Fruit fly (Drosophila melanogaster) whole organism, embryonic: ENCODE measurements around the gene CG8814.

Source experiments
- Awh ChIP-seq: fragments of 200-800 bp; sonication (Bioruptor generic); IDR thresholded peaks from 2 replicates; pipeline ENCODE4, ENCODE4 v1.3.6; 2022; ENCODE audit warnings: missing biosample characterization, missing genetic modification characterization
- B-H2 ChIP-seq: fragments of 200-800 bp; sonication (Bioruptor generic); optimal IDR thresholded peaks from 2 replicates; lab custom pipeline; 2018; ENCODE audit warnings: missing biosample characterization, mild to moderate bottlenecking, missing genetic modification characterization
- CG11504 ChIP-seq: fragments of 200-800 bp; sonication (Bioruptor generic); optimal IDR thresholded peaks from 3 replicates; lab custom pipeline; 2019; ENCODE audit warnings: missing biosample characterization, mild to moderate bottlenecking, missing genetic modification characterization, moderate library complexity
- CG13775 ChIP-seq: fragments of 200-800 bp; sonication (Bioruptor generic); optimal IDR thresholded peaks from 3 replicates; lab custom pipeline; 2017; ENCODE audit warnings: missing biosample characterization, mild to moderate bottlenecking, missing genetic modification characterization
- CG14667 ChIP-seq: fragments of 200-800 bp; sonication (Bioruptor generic); IDR thresholded peaks from 2 replicates; pipeline ENCODE4 v1.3.6; 2022; ENCODE audit warnings: missing biosample characterization, missing genetic modification characterization
- CG15601 ChIP-seq: fragments of 200-800 bp; sonication (Bioruptor generic); optimal IDR thresholded peaks from 3 replicates; lab custom pipeline; 2019; ENCODE audit warnings: missing biosample characterization, mild to moderate bottlenecking, missing genetic modification characterization, moderate library complexity
- CG18011 ChIP-seq: fragments of 200-800 bp; sonication (Bioruptor generic); optimal IDR thresholded peaks from 2 replicates; lab custom pipeline; 2017; ENCODE audit warnings: missing biosample characterization, missing genetic modification characterization, mild to moderate bottlenecking, moderate library complexity, missing genotype
- CG18764 ChIP-seq: fragments of 200-800 bp; sonication (Bioruptor generic); optimal IDR thresholded peaks from 3 replicates; lab custom pipeline; 2016; ENCODE audit warnings: missing biosample characterization, missing genetic modification characterization
- CG3065 ChIP-seq: fragments of 200-800 bp; sonication (Bioruptor generic); optimal IDR thresholded peaks from 2 replicates; lab custom pipeline; 2016; ENCODE audit warnings: missing biosample characterization, missing genetic modification characterization
- CG34224 ChIP-seq: fragments of 200-800 bp; sonication (Bioruptor generic); IDR thresholded peaks from 3 replicates; pipeline ENCODE4 v1.3.6; 2022; ENCODE audit warnings: missing biosample characterization, missing genetic modification characterization; ENCODE audit not compliant: partially characterized antibody
- CG43689 ChIP-seq: fragments of 200-800 bp; sonication (Bioruptor generic); IDR thresholded peaks from 2 replicates; pipeline ENCODE4 v1.3.6; 2022; ENCODE audit warnings: missing biosample characterization, missing genetic modification characterization
- CG5180 ChIP-seq: fragments of 200-800 bp; sonication (Bioruptor generic); optimal IDR thresholded peaks from 3 replicates; lab custom pipeline; 2017; ENCODE audit warnings: missing biosample characterization, missing genetic modification characterization, mild to moderate bottlenecking, moderate library complexity, missing genetic modification reagents
- CG6654 ChIP-seq: fragments of 200-800 bp; sonication (Bioruptor generic); optimal IDR thresholded peaks from 2 replicates; lab custom pipeline; 2017; ENCODE audit warnings: missing biosample characterization, mild to moderate bottlenecking, missing genetic modification characterization
- CTCF ChIP-seq: fragments of 200-800 bp; sonication (Bioruptor generic); optimal IDR thresholded peaks from 2 replicates; lab custom pipeline; 2017; ENCODE audit warnings: missing biosample characterization, mild to moderate bottlenecking, missing genetic modification characterization, moderate library complexity
- Dbx ChIP-seq: fragments of 200-800 bp; sonication (Bioruptor generic); IDR thresholded peaks from 3 replicates; pipeline ENCODE4 v1.3.6; 2022; ENCODE audit warnings: missing biosample characterization, missing genetic modification characterization
- E2f2 ChIP-seq: fragments of 200-800 bp; sonication (Bioruptor generic); IDR thresholded peaks from 2 replicates; pipeline ENCODE4 v1.3.6; 2022; ENCODE audit warnings: missing biosample characterization, missing genetic modification characterization
- Ets65A ChIP-seq: fragments of 200-800 bp; sonication (Bioruptor generic); peaks from one replicate; lab custom pipeline; 2016; ENCODE audit warnings: missing biosample characterization, missing genetic modification characterization
- Fer2 ChIP-seq: fragments of 200-800 bp; sonication (Bioruptor generic); optimal IDR thresholded peaks from 2 replicates; lab custom pipeline; 2018; ENCODE audit warnings: missing biosample characterization, mild to moderate bottlenecking, missing genetic modification characterization, moderate library complexity
- HHEX ChIP-seq: fragments of 200-800 bp; sonication (Bioruptor generic); optimal IDR thresholded peaks from 3 replicates; lab custom pipeline; 2017; ENCODE audit warnings: missing biosample characterization, mild to moderate bottlenecking, missing genetic modification characterization, missing genetic modification reagents
- Hand ChIP-seq: fragments of 200-800 bp; sonication (Bioruptor generic); optimal IDR thresholded peaks from 2 replicates; lab custom pipeline; 2017; ENCODE audit warnings: mild to moderate bottlenecking, missing biosample characterization, missing genetic modification reagents, missing genetic modification characterization
- NC2β ChIP-seq: fragments of 200-800 bp; sonication (Bioruptor generic); optimal IDR thresholded peaks from 2 replicates; lab custom pipeline; 2016; ENCODE audit warnings: missing biosample characterization, missing genetic modification characterization
- NfI ChIP-seq: fragments of 200-800 bp; sonication (Bioruptor generic); optimal IDR thresholded peaks from 3 replicates; lab custom pipeline; 2018; ENCODE audit warnings: missing biosample characterization, mild to moderate bottlenecking, missing genetic modification characterization, moderate library complexity
- Poxn ChIP-seq: fragments of 200-800 bp; sonication (Bioruptor generic); IDR thresholded peaks from 2 replicates; pipeline ENCODE4 v1.3.6; 2022; ENCODE audit warnings: missing biosample characterization, missing genetic modification characterization
- Rx ChIP-seq: fragments of 200-800 bp; sonication (Bioruptor generic); IDR thresholded peaks from 2 replicates; pipeline ENCODE4 v1.3.6; 2022; ENCODE audit warnings: missing biosample characterization, missing genetic modification characterization
- Sox100B ChIP-seq: fragments of 200-800 bp; sonication (Bioruptor generic); optimal IDR thresholded peaks from 3 replicates; lab custom pipeline; 2018; ENCODE audit warnings: missing biosample characterization, mild to moderate bottlenecking, missing genetic modification characterization
- YL-1 ChIP-seq: fragments of 200-800 bp; sonication (Bioruptor generic); optimal IDR thresholded peaks from 3 replicates; lab custom pipeline; 2017; ENCODE audit warnings: missing biosample characterization, mild to moderate bottlenecking, missing genetic modification characterization
- ap ChIP-seq: fragments of 200-800 bp; sonication (Bioruptor generic); IDR thresholded peaks from 2 replicates; pipeline ENCODE4 v1.3.6; 2022; ENCODE audit warnings: missing biosample characterization, missing genetic modification characterization
- bcd ChIP-seq: fragments of 200-800 bp; sonication (Bioruptor generic); optimal IDR thresholded peaks from 2 replicates; lab custom pipeline; 2017; ENCODE audit warnings: missing biosample characterization, mild to moderate bottlenecking, missing genetic modification characterization
- cad ChIP-seq: fragments of >200 bp; optimal IDR thresholded peaks from 2 replicates; lab custom pipeline; 2017; ENCODE audit warnings: missing biosample characterization, missing genetic modification characterization
- caup ChIP-seq: fragments of 200-800 bp; sonication (Bioruptor generic); optimal IDR thresholded peaks from 3 replicates; lab custom pipeline; 2017; ENCODE audit warnings: missing biosample characterization, mild to moderate bottlenecking, missing genetic modification characterization, moderate library complexity; ENCODE audit not compliant: severe bottlenecking
- chn ChIP-seq: fragments of 200-800 bp; sonication (Bioruptor generic); optimal IDR thresholded peaks from 2 replicates; lab custom pipeline; 2016; ENCODE audit warnings: missing biosample characterization, missing genetic modification characterization
- corto ChIP-seq: fragments of 200-800 bp; sonication (Bioruptor generic); optimal IDR thresholded peaks from 2 replicates; lab custom pipeline; 2016; ENCODE audit warnings: missing biosample characterization, mild to moderate bottlenecking, missing genetic modification characterization, moderate library complexity
- crc ChIP-seq: fragments of 200-800 bp; sonication (Bioruptor generic); optimal IDR thresholded peaks from 2 replicates; lab custom pipeline; 2016; ENCODE audit warnings: missing biosample characterization, missing genetic modification characterization
- cwo ChIP-seq: fragments of 200-800 bp; sonication (Bioruptor generic); optimal IDR thresholded peaks from 3 replicates; lab custom pipeline; 2017; ENCODE audit warnings: missing biosample characterization, missing genetic modification characterization, mild to moderate bottlenecking, moderate library complexity, missing genetic modification reagents
- dati ChIP-seq: fragments of 200-800 bp; sonication (Bioruptor generic); IDR thresholded peaks from 2 replicates; pipeline ENCODE4 v1.3.6; 2022; ENCODE audit warnings: missing biosample characterization, missing genetic modification characterization
- en ChIP-seq: fragments of 200-800 bp; sonication (Bioruptor generic); optimal IDR thresholded peaks from 2 replicates; lab custom pipeline; 2016; ENCODE audit warnings: missing biosample characterization, missing genetic modification characterization
- grau ChIP-seq: fragments of 200-800 bp; optimal IDR thresholded peaks from 3 replicates; lab custom pipeline; 2019; ENCODE audit warnings: missing biosample characterization, mild to moderate bottlenecking, missing genetic modification characterization, moderate library complexity
- gro ChIP-seq: fragments of 200-800 bp; sonication (Bioruptor generic); optimal IDR thresholded peaks from 2 replicates; lab custom pipeline; 2016; ENCODE audit warnings: missing biosample characterization, missing genetic modification characterization
- h ChIP-seq: fragments of >200 bp; optimal IDR thresholded peaks from 2 replicates; lab custom pipeline; 2017
- mirr ChIP-seq: fragments of 200-800 bp; sonication (Bioruptor generic); optimal IDR thresholded peaks from 3 replicates; lab custom pipeline; 2018; ENCODE audit warnings: missing biosample characterization, mild to moderate bottlenecking, missing genetic modification characterization
- mld ChIP-seq: fragments of 200-800 bp; sonication (Bioruptor generic); IDR thresholded peaks from 3 replicates; pipeline ENCODE4 v1.3.6; 2022; ENCODE audit warnings: missing biosample characterization, missing genetic modification characterization; ENCODE audit not compliant: partially characterized antibody
- onecut ChIP-seq: fragments of 200-800 bp; sonication (Bioruptor generic); IDR thresholded peaks from 2 replicates; pipeline ENCODE4 v1.3.6; 2022; ENCODE audit warnings: missing biosample characterization, missing genetic modification characterization
- ranshi ChIP-seq: fragments of 200-800 bp; sonication (Bioruptor generic); IDR thresholded peaks from 2 replicates; pipeline ENCODE4 v1.3.6; 2022; ENCODE audit warnings: missing biosample characterization, missing genetic modification characterization
- rib ChIP-seq: fragments of 200-800 bp; sonication (Bioruptor generic); IDR thresholded peaks from 2 replicates; pipeline ENCODE4 v1.3.6; 2022; ENCODE audit warnings: missing biosample characterization, missing genetic modification characterization
- ro ChIP-seq: fragments of 200-800 bp; sonication (Bioruptor generic); IDR thresholded peaks from 2 replicates; pipeline ENCODE4 v1.3.6; 2022; ENCODE audit warnings: missing biosample characterization, missing genetic modification characterization
- scrt ChIP-seq: fragments of 200-800 bp; sonication (Bioruptor generic); optimal IDR thresholded peaks from 2 replicates; lab custom pipeline; 2018; ENCODE audit warnings: missing biosample characterization, mild to moderate bottlenecking, missing genetic modification characterization, moderate library complexity
- shn ChIP-seq: fragments of 200-800 bp; sonication (Bioruptor generic); optimal IDR thresholded peaks from 3 replicates; lab custom pipeline; 2016; ENCODE audit warnings: missing biosample characterization, missing genetic modification characterization
- slou ChIP-seq: fragments of 200-800 bp; sonication (Bioruptor generic); optimal IDR thresholded peaks from 3 replicates; lab custom pipeline; 2016; ENCODE audit warnings: missing biosample characterization, missing genetic modification characterization
- sna ChIP-seq: fragments of 200-800 bp; sonication (Bioruptor generic); IDR thresholded peaks from 2 replicates; pipeline ENCODE4 v1.3.6; 2022; ENCODE audit warnings: missing biosample characterization, missing genetic modification characterization; ENCODE audit not compliant: partially characterized antibody
- twi ChIP-seq: fragments of 200-800 bp; optimal IDR thresholded peaks from 2 replicates; lab custom pipeline; 2019; ENCODE audit warnings: missing biosample characterization, mild to moderate bottlenecking, missing genetic modification characterization, moderate library complexity
- usp ChIP-seq: fragments of >200 bp; optimal IDR thresholded peaks from 2 replicates; lab custom pipeline; 2017; ENCODE audit warnings: missing biosample characterization, missing genetic modification characterization

CG8814 gene

dm6 chr2L:2874542-2875194, at the start of gene CG8814 (continued):
- TF ChIP-seq slou (GFP tag; lab: Kevin White, UChicago): peak; percentile 68
- TF ChIP-seq bcd (GFP tag; lab: Kevin White, UChicago): peak; percentile 67
- TF ChIP-seq Rx (GFP tag; lab: Robert Waterston, UW): 0 out of 2 replicates have a peak, but pooled peaks have one; percentile 43
- TF ChIP-seq CG6654 (GFP tag; lab: Kevin White, UChicago): no peak
- TF ChIP-seq NfI (GFP tag; lab: Kevin White, UChicago): peak; percentile 66
- peak; percentile 71 for TF ChIP-seq grau
- no peak for TF ChIP-seq chn (GFP tag; lab: Kevin White, UChicago)
- TF ChIP-seq en (GFP tag; lab: Kevin White, UChicago): no peak
- TF ChIP-seq corto (GFP tag; lab: Kevin White, UChicago): peak; percentile 25
- TF ChIP-seq Dbx: peak; percentile 72; the same call in 2 of the 3 replicates
- TF ChIP-seq B-H2 (GFP tag; lab: Kevin White, UChicago): no peak
- peak; percentile 85 for TF ChIP-seq Ets65A (GFP tag; lab: Kevin White, UChicago)
- peak; percentile 68; the same call in 2 of the 3 replicates for TF ChIP-seq mld (GFP tag; lab: Robert Waterston, UW)
- TF ChIP-seq NC2β (GFP tag; lab: Kevin White, UChicago): no peak
- TF ChIP-seq HHEX: peak; percentile 48
- 0 out of 2 replicates have a peak, but pooled peaks have one; percentile 7 for TF ChIP-seq rib (GFP tag; lab: Robert Waterston, UW)
- TF ChIP-seq CG43689 (GFP tag; lab: Robert Waterston, UW): no peak
- TF ChIP-seq ap (GFP tag; lab: Robert Waterston, UW): no peak
- TF ChIP-seq caup (GFP tag; lab: Kevin White, UChicago): peak; percentile 41
- TF ChIP-seq CG15601: peak; percentile 68
- TF ChIP-seq onecut (GFP tag; lab: Robert Waterston, UW): no peak
- TF ChIP-seq CG5180 (GFP tag; lab: Kevin White, UChicago): peak; percentile 64
- TF ChIP-seq YL-1 (GFP tag; lab: Kevin White, UChicago): peak; percentile 31
- no peak for TF ChIP-seq usp (GFP tag; lab: Kevin White, UChicago)
- TF ChIP-seq CG34224 (GFP tag; lab: Robert Waterston, UW): peak; percentile 70
- TF ChIP-seq CTCF: peak; percentile 42
- no peak for TF ChIP-seq Poxn (GFP tag; lab: Robert Waterston, UW)
- peak; percentile 62 for TF ChIP-seq Sox100B (GFP tag; lab: Kevin White, UChicago)
- TF ChIP-seq cwo: peak; percentile 32
- no peak for TF ChIP-seq cad (GFP tag; lab: Kevin White, UChicago)
- no peak for TF ChIP-seq mirr
- no peak for TF ChIP-seq shn (GFP tag; lab: Kevin White, UChicago)
- peak; percentile 28 for TF ChIP-seq scrt (GFP tag; lab: Kevin White, UChicago)
- peak; percentile 72 for TF ChIP-seq CG11504 (tag; lab: Kevin White, UChicago)
- TF ChIP-seq ranshi (GFP tag; lab: Robert Waterston, UW): peak; percentile 65; the same call in 1 of the 2 replicates
- TF ChIP-seq Fer2 (tag; lab: Kevin White, UChicago): peak; percentile 18
- TF ChIP-seq h (lab: Kevin White, UChicago): no peak
- TF ChIP-seq Hand (GFP tag; lab: Kevin White, UChicago): no peak
- no peak for TF ChIP-seq crc (GFP tag; lab: Kevin White, UChicago)
- TF ChIP-seq dati: no peak
- no peak for TF ChIP-seq CG3065 (GFP tag; lab: Kevin White, UChicago)
- TF ChIP-seq CG14667 (GFP tag; lab: Robert Waterston, UW): peak; percentile 38; the same call in 1 of the 2 replicates
- TF ChIP-seq CG13775 (GFP tag; lab: Kevin White, UChicago): peak; percentile 82
- TF ChIP-seq sna (GFP tag; lab: Robert Waterston, UW): no peak
- no peak for TF ChIP-seq ro
- TF ChIP-seq twi (tag; lab: Kevin White, UChicago): peak; percentile 69
- TF ChIP-seq CG18011 (GFP tag; lab: Kevin White, UChicago): peak; percentile 28
- TF ChIP-seq Awh (GFP tag; lab: Robert Waterston, UW): no peak
- no peak for TF ChIP-seq gro
- TF ChIP-seq E2f2 (GFP tag; lab: Robert Waterston, UW): peak; percentile 82
- peak; percentile 45 for TF ChIP-seq CG18764 (GFP tag; lab: Kevin White, UChicago)
